Fruit fly (Drosophila melanogaster) Kc167 (cell line): Measurements from ENCODE around the gene CG1074.
A peak's percentile ranks its signal among the peaks of the same experiment; 100 is the strongest.

ENCODE experiments used
- Myc ChIP-seq: fragments of >200 bp; optimal IDR thresholded peaks from 2 replicates; lab custom pipeline; 2017; ENCODE audit warnings: missing external identifiers
- Sin3A ChIP-seq: fragments of >200 bp; optimal IDR thresholded peaks from 2 replicates; lab custom pipeline; 2018; ENCODE audit warnings: missing external identifiers
- h ChIP-seq: fragments of >200 bp; optimal IDR thresholded peaks from 3 replicates; lab custom pipeline; 2018; ENCODE audit warnings: missing external identifiers
- insv ChIP-seq: fragments of >200 bp; optimal IDR thresholded peaks from 3 replicates; lab custom pipeline; 2018; ENCODE audit warnings: missing external identifiers
- psq ChIP-seq: fragments of >200 bp; optimal IDR thresholded peaks from 2 replicates; lab custom pipeline; 2017; ENCODE audit warnings: missing external identifiers
- ttk ChIP-seq: sonication (Bioruptor generic); optimal IDR thresholded peaks from 2 replicates; lab custom pipeline; 2017; ENCODE audit warnings: missing external identifiers

CG1074 gene

dm6 chr3R:4452345-4453044 is 18.7 kb downstream of the CG1074 start:
- TF ChIP-seq h, result no peak
- no peak for TF ChIP-seq insv
- TF ChIP-seq Sin3A (lab: Kevin White, UChicago), result no peak
- no peak for TF ChIP-seq Myc (lab: Kevin White, UChicago)
- TF ChIP-seq psq (lab: Kevin White, UChicago), result no peak
- no peak for TF ChIP-seq ttk (lab: Kevin White, UChicago)

- TF ChIP-seq ttk (lab: Kevin White, UChicago) (no peak), Sin3A (lab: Kevin White, UChicago) (no peak), Myc (lab: Kevin White, UChicago) (no peak), psq (lab: Kevin White, UChicago) (no peak), h (peak; percentile 54), insv (peak; percentile 10)
These were observed 19.6 kb downstream of the CG1074 start for dm6 chr3R:4453213-4453956.

- TF ChIP-seq Sin3A (lab: Kevin White, UChicago) (no peak), Myc (lab: Kevin White, UChicago) (no peak), ttk (lab: Kevin White, UChicago) (no peak), insv (no peak), h (no peak), psq (lab: Kevin White, UChicago) (no peak)
These were observed 23.9 kb downstream of the CG1074 start for dm6 chr3R:4457625-4458024.

- no peak for TF ChIP-seq insv
- no peak for TF ChIP-seq Myc (lab: Kevin White, UChicago)
- TF ChIP-seq ttk (lab: Kevin White, UChicago), result no peak
- TF ChIP-seq h, result no peak
- no peak for TF ChIP-seq psq (lab: Kevin White, UChicago)
- TF ChIP-seq Sin3A (lab: Kevin White, UChicago), result no peak
These were observed 24.5 kb downstream of the CG1074 start for dm6 chr3R:4458272-4458671.

dm6 chr3R:4462783-4463182 is 29.0 kb downstream of the CG1074 start, which contains the start of gene CG31522:
TSS of gene CG31522 (minus strand) at chr3R:4462883.
- TF ChIP-seq psq (lab: Kevin White, UChicago), result no peak
- TF ChIP-seq h, result no peak
- no peak for TF ChIP-seq ttk (lab: Kevin White, UChicago)
- TF ChIP-seq Myc (lab: Kevin White, UChicago), result no peak
- TF ChIP-seq Sin3A (lab: Kevin White, UChicago), result no peak
- TF ChIP-seq insv, result no peak

dm6 chr3R:4466894-4467293 is 33.1 kb downstream of the CG1074 start:
- no peak for TF ChIP-seq Myc (lab: Kevin White, UChicago)
- no peak for TF ChIP-seq insv
- TF ChIP-seq psq (lab: Kevin White, UChicago), result no peak
- TF ChIP-seq ttk (lab: Kevin White, UChicago), result no peak
- no peak for TF ChIP-seq h
- TF ChIP-seq Sin3A (lab: Kevin White, UChicago), result no peak

dm6 chr3R:4468926-4469325 is 35.2 kb downstream of the CG1074 start:
- no peak for TF ChIP-seq Myc (lab: Kevin White, UChicago)
- TF ChIP-seq Sin3A (lab: Kevin White, UChicago), result no peak
- no peak for TF ChIP-seq psq (lab: Kevin White, UChicago)
- no peak for TF ChIP-seq insv

dm6 chr3R:4470695-4471046 is 36.9 kb downstream of the CG1074 start:
- TF ChIP-seq Sin3A (lab: Kevin White, UChicago) (no peak), h (no peak)

dm6 chr3R:4471047-4471751 is 37.4 kb downstream of the CG1074 start:
- no peak for TF ChIP-seq Myc (lab: Kevin White, UChicago)
- no peak for TF ChIP-seq Sin3A (lab: Kevin White, UChicago)
- no peak for TF ChIP-seq psq (lab: Kevin White, UChicago)
- TF ChIP-seq h, result no peak
- TF ChIP-seq insv, result no peak
- TF ChIP-seq ttk (lab: Kevin White, UChicago), result no peak

- TF ChIP-seq Sin3A (lab: Kevin White, UChicago), result no peak
- no peak for TF ChIP-seq ttk (lab: Kevin White, UChicago)
- no peak for TF ChIP-seq h
- TF ChIP-seq insv, result no peak
- no peak for TF ChIP-seq psq (lab: Kevin White, UChicago)
- TF ChIP-seq Myc (lab: Kevin White, UChicago), result no peak
These were observed 38.3 kb downstream of the CG1074 start for dm6 chr3R:4471846-4472693.

- no peak for TF ChIP-seq ttk (lab: Kevin White, UChicago)
- no peak for TF ChIP-seq Myc (lab: Kevin White, UChicago)
- TF ChIP-seq insv, result no peak
- TF ChIP-seq h, result no peak
- TF ChIP-seq Sin3A (lab: Kevin White, UChicago), result no peak
- no peak for TF ChIP-seq psq (lab: Kevin White, UChicago)
These were observed 38.9 kb downstream of the CG1074 start for dm6 chr3R:4472694-4472975.
